Worm (Caenorhabditis elegans) whole organism, L4 larva: ENCODE data around the gene Y41D4B.24.

Experiments
- hif-1 ChIP-seq, 2 experiments: sonication (generic microtip); optimal IDR thresholded peaks; 2 replicates each; lab custom pipeline; 2016 to 2017; ENCODE audit warnings: missing compliant biosample characterization in 2 of 2, missing genetic modification characterization in 2 of 2, missing genetic modification reagents in 2 of 2, missing genotype in 2 of 2, mild to moderate bottlenecking in 1 of 2
- lsy-2 ChIP-seq, 2 experiments: fragments of 150-350 bp in 1 of 2; sonication (generic microtip) in 1 of 2; optimal IDR thresholded peaks; 2 replicates each; lab custom pipeline; 2014 to 2017; ENCODE audit warnings: missing biosample characterization in 2 of 2, missing genetic modification characterization in 2 of 2

DNA sequence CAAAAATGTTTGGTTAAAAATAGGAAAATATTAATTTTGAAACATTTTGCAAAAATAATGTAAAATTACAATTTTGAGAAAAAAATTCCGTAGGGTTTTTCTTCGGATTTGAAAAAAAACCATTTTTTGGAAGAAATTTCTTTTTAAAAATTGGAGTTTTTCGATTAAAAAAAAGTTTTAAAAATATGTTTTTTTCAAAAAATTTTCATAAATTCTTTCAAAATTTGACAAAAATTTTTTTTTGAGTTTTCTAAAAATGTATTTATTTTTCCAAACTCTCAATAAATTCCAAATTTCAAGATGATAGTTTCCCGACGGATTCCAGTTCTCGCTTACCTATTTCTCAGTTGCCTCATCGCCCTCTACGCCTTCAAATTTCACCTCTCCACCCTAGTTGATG, 17.6 kb upstream of the Y41D4B.24 start, which contains the start of gene bus-2:
- TF ChIP-seq lsy-2 (tag; optimal IDR thresholded peaks at IDR 0.05; lab: Kevin White, UChicago) (no peak), hif-1 (tag; optimal IDR thresholded peaks at IDR 0.05; lab: Kevin White, UChicago) (no peak)
